Fruit fly (Drosophila melanogaster): ENCODE data around the gene CG45081.

CG45081 gene

DNA sequence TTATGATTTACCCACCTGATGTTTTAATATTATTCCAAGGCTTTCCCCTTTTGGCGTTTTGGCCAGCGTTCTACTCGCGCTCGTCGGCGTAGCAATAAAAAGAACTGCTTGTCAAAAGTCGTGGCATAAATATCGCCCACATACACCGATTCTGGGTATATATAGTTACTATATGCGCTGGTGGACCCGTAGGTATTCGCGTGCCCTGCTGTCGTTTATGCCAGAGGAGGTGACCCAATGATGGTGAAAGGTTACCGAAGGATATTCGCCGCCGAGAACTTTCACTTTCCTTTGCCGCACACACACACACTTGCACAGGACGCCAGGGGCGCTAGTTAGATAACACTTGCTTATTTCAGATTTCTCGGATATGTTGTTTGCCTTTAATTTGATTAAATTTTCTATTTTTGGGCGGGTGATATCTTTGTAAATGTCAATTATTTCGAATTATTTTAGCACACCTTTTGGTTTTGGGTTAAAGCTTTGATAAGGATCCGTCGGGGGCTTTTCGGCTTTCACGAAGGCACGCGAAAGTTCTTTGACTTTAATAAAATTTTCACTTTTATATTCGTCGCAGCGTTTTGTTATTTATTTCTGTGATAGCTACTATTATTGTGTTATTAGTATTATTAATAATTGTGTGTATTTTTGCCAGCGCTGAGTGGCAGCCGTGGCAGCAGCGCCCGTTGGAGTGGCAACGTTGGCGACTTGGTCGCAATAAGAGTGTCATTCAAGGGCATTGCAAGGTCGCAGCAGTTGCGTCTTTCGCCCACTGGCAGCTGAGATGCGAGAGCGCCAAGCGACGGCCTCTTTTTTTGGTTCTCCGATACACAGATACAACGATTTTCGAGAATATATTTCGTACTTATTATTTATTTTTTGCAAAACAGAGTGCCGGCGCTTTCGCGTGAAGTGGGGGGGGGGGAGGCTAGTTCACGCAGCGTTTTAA, 25.9 kb downstream of the CG45081 start:
- TF ChIP-seq Rel (GFP tag; optimal IDR thresholded peaks at IDR 0.05) (no peak), Rel (tag; optimal IDR thresholded peaks at IDR 0.05) (peak; percentile 73), Dif (GFP tag; optimal IDR thresholded peaks at IDR 0.05; ENCODE audit: partially characterized antibody) (peak; percentile 7), sage (GFP tag; optimal IDR thresholded peaks at IDR 0.05) (peak; percentile 12), N (GFP tag; optimal IDR thresholded peaks at IDR 0.05) (no peak), foxo (GFP tag; optimal IDR thresholded peaks at IDR 0.05) (no peak)

DNA sequence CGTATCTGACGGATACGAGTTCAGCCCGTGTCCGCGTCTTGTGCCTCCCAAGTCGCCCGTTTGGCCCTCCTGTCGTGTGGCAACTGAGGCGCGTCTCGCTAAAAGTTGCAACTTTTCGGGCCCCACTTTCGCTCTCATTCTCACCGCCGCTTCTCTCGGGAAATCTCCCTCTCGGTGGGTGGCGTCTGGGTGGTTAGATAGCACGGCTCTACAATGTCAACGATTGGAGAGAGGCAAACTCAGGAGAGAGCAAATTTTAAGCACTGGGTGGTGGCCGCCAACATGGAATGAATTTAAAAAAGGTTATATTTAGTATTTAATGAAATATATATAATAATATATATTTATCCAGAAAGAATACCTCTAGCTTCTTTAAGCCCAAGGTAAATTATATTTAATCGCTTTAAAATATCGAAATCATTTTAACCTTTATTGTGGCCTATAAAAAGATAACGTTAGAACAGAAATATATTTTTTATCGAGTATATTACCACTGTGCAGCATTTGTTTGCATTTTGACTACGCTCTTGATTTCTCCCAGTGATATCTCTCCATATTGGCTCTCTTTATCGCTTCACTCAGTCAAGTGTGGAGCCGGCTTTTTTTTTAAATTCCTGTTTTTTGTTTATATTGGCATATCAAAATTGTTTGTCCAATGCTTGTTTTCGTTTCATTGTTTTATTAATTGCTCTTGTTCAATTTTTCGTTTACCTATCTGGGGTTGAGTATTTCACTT, 26.7 kb downstream of the CG45081 start, which contains the start of gene Gbs-76A:
Gbs-76A (minus strand) TSS at position 327 of the 736 bp plus-strand sequence.
- TF ChIP-seq GATAd (GFP tag; optimal IDR thresholded peaks at IDR 0.05) (no peak), rgr (GFP tag; optimal IDR thresholded peaks at IDR 0.05) (peak; percentile 77), OdsH (GFP tag; optimal IDR thresholded peaks at IDR 0.05) (peak; percentile 78), ey (GFP tag; optimal IDR thresholded peaks at IDR 0.05) (peak; percentile 17), Dif (GFP tag; optimal IDR thresholded peaks at IDR 0.05; ENCODE audit: partially characterized antibody) (peak; percentile 80), CG9705 (GFP tag; optimal IDR thresholded peaks at IDR 0.05) (peak; percentile 53), jim (GFP tag; optimal IDR thresholded peaks at IDR 0.05) (no peak), HLH106 (tag; optimal IDR thresholded peaks at IDR 0.05) (peak; percentile 90), h (GFP tag; optimal IDR thresholded peaks at IDR 0.05) (peak; percentile 65), usp (GFP tag; optimal IDR thresholded peaks at IDR 0.05) (no peak), brk (GFP tag; optimal IDR thresholded peaks at IDR 0.05) (peak; percentile 72), dmrt93B (GFP tag; optimal IDR thresholded peaks at IDR 0.05) (peak; percentile 66), Hr83 (GFP tag; optimal IDR thresholded peaks at IDR 0.05; ENCODE audit: poor library complexity, severe bottlenecking) (no peak), CrebA (GFP tag; optimal IDR thresholded peaks at IDR 0.05; ENCODE audit: borderline replicate concordance) (no peak), br (GFP tag; optimal IDR thresholded peaks at IDR 0.05) (peak; percentile 21), sv (GFP tag; optimal IDR thresholded peaks at IDR 0.05) (no peak), pan (optimal IDR thresholded peaks at IDR 0.05) (no peak), Myc (optimal IDR thresholded peaks at IDR 0.05) (no peak), Hr78 (GFP tag; optimal IDR thresholded peaks at IDR 0.05) (no peak), Mio (GFP tag; optimal IDR thresholded peaks at IDR 0.05) (no peak), Dfd (GFP tag; optimal IDR thresholded peaks at IDR 0.05) (no peak), Abd-B (GFP tag; optimal IDR thresholded peaks at IDR 0.05) (no peak), foxo (GFP tag; optimal IDR thresholded peaks at IDR 0.05) (peak in 1 of 2 experiments; percentile 77), N (GFP tag; optimal IDR thresholded peaks at IDR 0.05) (no peak), tai (GFP tag; optimal IDR thresholded peaks at IDR 0.05) (peak; percentile 57), psq (GFP tag; optimal IDR thresholded peaks at IDR 0.05) (peak; percentile 78), fru (GFP tag; optimal IDR thresholded peaks at IDR 0.05) (peak; percentile 63), CG32264 (GFP tag; optimal IDR thresholded peaks at IDR 0.05) (peak; percentile 37), Vsx2 (GFP tag; optimal IDR thresholded peaks at IDR 0.05; ENCODE audit: partially characterized antibody) (no peak), Hnf4 (GFP tag; optimal IDR thresholded peaks at IDR 0.05) (peak; percentile 71), Sp1 (GFP tag; optimal IDR thresholded peaks at IDR 0.05) (peak; percentile 93), woc (GFP tag; optimal IDR thresholded peaks at IDR 0.05) (peak; percentile 65), lola (GFP tag; optimal IDR thresholded peaks at IDR 0.05) (no peak), dsf (GFP tag; optimal IDR thresholded peaks at IDR 0.05; ENCODE audit: borderline replicate concordance) (no peak), dl (GFP tag; optimal IDR thresholded peaks at IDR 0.05; ENCODE audit: insufficient read depth in 1 of 2, partially characterized antibody in 2 of 2) (peak; percentile 66 to 68), Jra (GFP tag; optimal IDR thresholded peaks at IDR 0.05) (peak; percentile 45), sage (GFP tag; optimal IDR thresholded peaks at IDR 0.05) (peak; percentile 31), Rel (GFP tag; optimal IDR thresholded peaks at IDR 0.05) (no peak), Rel (tag; optimal IDR thresholded peaks at IDR 0.05) (peak; percentile 47)

Measured in whole organism, wandering third instar larva.